Worm (Caenorhabditis elegans): ENCODE data around the gene lin-46.

DNA sequence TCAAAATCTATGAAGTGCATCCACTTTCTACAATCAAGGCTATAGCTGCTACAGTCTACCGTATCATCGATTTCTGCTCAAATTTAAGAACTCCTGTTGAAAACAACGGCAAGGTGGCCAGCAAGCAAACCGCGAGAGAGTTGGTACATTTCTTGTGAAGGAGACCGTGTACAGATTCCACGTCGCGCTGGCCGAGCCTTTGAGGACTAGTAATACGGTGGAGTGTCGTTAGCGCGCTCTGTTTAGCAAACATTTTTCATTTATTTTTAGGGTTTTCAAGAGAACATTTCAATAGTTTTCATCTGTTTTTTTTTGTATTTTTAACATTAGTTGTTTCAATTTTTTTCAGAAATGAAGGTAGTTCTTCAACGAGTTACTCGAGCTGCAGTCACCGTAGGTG lies 16.4 kb upstream of the lin-46 start, which contains the start of gene pqn-68:
- no peak for TF ChIP-seq nhr-12 (tag; optimal IDR thresholded peaks at IDR 0.05)
- no peak for TF ChIP-seq unc-62 (GFP tag; optimal IDR thresholded peaks at IDR 0.05)
- no peak for TF ChIP-seq nhr-237 (tag; optimal IDR thresholded peaks at IDR 0.05)
- no peak for TF ChIP-seq cnd-1 (tag; optimal IDR thresholded peaks at IDR 0.05)
- no peak for TF ChIP-seq drap-1 (GFP tag; optimal IDR thresholded peaks at IDR 0.05)
- TF ChIP-seq nhr-2 (tag; optimal IDR thresholded peaks at IDR 0.05) = no peak
- no peak for TF ChIP-seq elt-3 (tag; optimal IDR thresholded peaks at IDR 0.05)
